Fruit fly (Drosophila melanogaster) whole organism, embryonic: ENCODE measurements around the gene Gdi.

ENCODE experiments used
- Asciz ChIP-seq: fragments of 200-800 bp; sonication (Bioruptor generic); optimal IDR thresholded peaks from 2 replicates; lab custom pipeline; 2017; ENCODE audit warnings: missing biosample characterization, mild to moderate bottlenecking, missing genetic modification characterization, missing genetic modification reagents
- Bdp1 ChIP-seq: fragments of 200-800 bp; sonication (Bioruptor generic); optimal IDR thresholded peaks from 3 replicates; lab custom pipeline; 2016; ENCODE audit warnings: missing biosample characterization, missing genetic modification characterization
- CG10462 ChIP-seq: fragments of 200-800 bp; sonication (Bioruptor generic); optimal IDR thresholded peaks from 2 replicates; lab custom pipeline; 2016; ENCODE audit warnings: missing biosample characterization, missing genetic modification characterization
- CG11456 ChIP-seq: fragments of 200-800 bp; sonication (Bioruptor generic); IDR thresholded peaks from 3 replicates; pipeline ENCODE4 v1.3.6; 2022; ENCODE audit warnings: missing biosample characterization, missing genetic modification characterization
- CG11695 ChIP-seq: fragments of 200-800 bp; sonication (Bioruptor generic); IDR thresholded peaks from 3 replicates; pipeline ENCODE4 v1.3.6; 2022; ENCODE audit warnings: missing biosample characterization, missing genetic modification characterization
- CG11696 ChIP-seq: fragments of 200-800 bp; sonication (Bioruptor generic); IDR thresholded peaks from 2 replicates; pipeline ENCODE4 v1.3.6; 2022; ENCODE audit warnings: missing biosample characterization, missing genetic modification characterization
- CG12155 ChIP-seq: fragments of 200-800 bp; sonication (Bioruptor generic); optimal IDR thresholded peaks from 3 replicates; lab custom pipeline; 2016; ENCODE audit warnings: missing biosample characterization, missing genetic modification characterization
- CG12744 ChIP-seq: fragments of 200-800 bp; sonication (Bioruptor generic); optimal IDR thresholded peaks from 2 replicates; lab custom pipeline; 2016; ENCODE audit warnings: missing biosample characterization, missing genetic modification characterization
- CG13123 ChIP-seq: fragments of 200-800 bp; sonication (Bioruptor generic); optimal IDR thresholded peaks from 2 replicates; lab custom pipeline; 2016; ENCODE audit warnings: missing biosample characterization, missing genetic modification characterization
- CG13894 ChIP-seq: fragments of 200-800 bp; sonication (Bioruptor generic); optimal IDR thresholded peaks from 3 replicates; lab custom pipeline; 2018; ENCODE audit warnings: missing biosample characterization, mild to moderate bottlenecking, missing genetic modification characterization, moderate library complexity
- CG1529 ChIP-seq: fragments of 200-800 bp; sonication (Bioruptor generic); optimal IDR thresholded peaks from 3 replicates; lab custom pipeline; 2018; ENCODE audit warnings: missing biosample characterization, missing genetic modification characterization
- CG15601 ChIP-seq: fragments of 200-800 bp; sonication (Bioruptor generic); optimal IDR thresholded peaks from 3 replicates; lab custom pipeline; 2019; ENCODE audit warnings: missing biosample characterization, mild to moderate bottlenecking, missing genetic modification characterization, moderate library complexity
- CG1647 ChIP-seq: fragments of 200-800 bp; sonication (Bioruptor generic); optimal IDR thresholded peaks from 3 replicates; lab custom pipeline; 2016; ENCODE audit warnings: missing biosample characterization, missing genetic modification characterization
- CG32532 ChIP-seq: fragments of 200-800 bp; sonication (Bioruptor generic); IDR thresholded peaks from 2 replicates; pipeline ENCODE4 v1.3.6; 2022; ENCODE audit warnings: missing biosample characterization, missing genetic modification characterization
- CG3407 ChIP-seq: fragments of 200-800 bp; sonication (Bioruptor generic); optimal IDR thresholded peaks from 2 replicates; lab custom pipeline; 2018; ENCODE audit warnings: missing biosample characterization, mild to moderate bottlenecking, missing genetic modification characterization
- CG34224 ChIP-seq: fragments of 200-800 bp; sonication (Bioruptor generic); IDR thresholded peaks from 3 replicates; pipeline ENCODE4 v1.3.6; 2022; ENCODE audit warnings: missing biosample characterization, missing genetic modification characterization; ENCODE audit not compliant: partially characterized antibody
- CG4328 ChIP-seq: fragments of 200-800 bp; sonication (Bioruptor generic); optimal IDR thresholded peaks from 3 replicates; lab custom pipeline; 2017; ENCODE audit warnings: missing biosample characterization, missing genetic modification reagents, missing genetic modification characterization
- CG5245 ChIP-seq: fragments of 200-800 bp; sonication (Bioruptor generic); optimal IDR thresholded peaks from 3 replicates; lab custom pipeline; 2016; ENCODE audit warnings: missing biosample characterization, missing genetic modification characterization
- CG6791 ChIP-seq: fragments of 200-800 bp; sonication (Bioruptor generic); IDR thresholded peaks from 3 replicates; pipeline ENCODE4 v1.3.6; 2022; ENCODE audit warnings: missing biosample characterization, missing genetic modification characterization; ENCODE audit not compliant: partially characterized antibody
- CG7745 ChIP-seq: fragments of 200-800 bp; sonication (Bioruptor generic); optimal IDR thresholded peaks from 2 replicates; lab custom pipeline; 2018; ENCODE audit warnings: missing biosample characterization, mild to moderate bottlenecking, missing genetic modification characterization, moderate library complexity
- CG9215 ChIP-seq: fragments of 200-800 bp; sonication (Bioruptor generic); IDR thresholded peaks from 2 replicates; pipeline ENCODE4 v1.3.6; 2022; ENCODE audit warnings: missing biosample characterization, missing genetic modification characterization
- CG9876 ChIP-seq: fragments of 200-800 bp; sonication (Bioruptor generic); optimal IDR thresholded peaks from 2 replicates; lab custom pipeline; 2016; ENCODE audit warnings: missing biosample characterization, missing genetic modification characterization
- CG9932 ChIP-seq: fragments of 200-800 bp; sonication (Bioruptor generic); IDR thresholded peaks from 2 replicates; pipeline ENCODE4 v1.3.6; 2022; ENCODE audit warnings: missing biosample characterization, missing genetic modification characterization
- Ets65A ChIP-seq: fragments of 200-800 bp; sonication (Bioruptor generic); peaks from one replicate; lab custom pipeline; 2016; ENCODE audit warnings: missing biosample characterization, missing genetic modification characterization
- GATAe ChIP-seq: fragments of 200-800 bp; sonication (Bioruptor generic); conservative IDR thresholded peaks from 2 replicates; pipeline ENCODE4 v1.3.6; 2022; ENCODE audit warnings: missing biosample characterization, missing genetic modification characterization
- H15 ChIP-seq: fragments of 200-800 bp; sonication (Bioruptor generic); IDR thresholded peaks from 3 replicates; pipeline ENCODE4 v1.3.6; 2022; ENCODE audit warnings: missing biosample characterization, missing genetic modification characterization
- HmgD ChIP-seq: fragments of 200-800 bp; sonication (Bioruptor generic); optimal IDR thresholded peaks from 3 replicates; lab custom pipeline; 2016; ENCODE audit warnings: missing biosample characterization, missing genetic modification characterization
- Hmx ChIP-seq: fragments of 200-800 bp; sonication (Bioruptor generic); optimal IDR thresholded peaks from 2 replicates; lab custom pipeline; 2016; ENCODE audit warnings: missing biosample characterization, missing genetic modification characterization
- MTF-1 ChIP-seq: fragments of 200-800 bp; sonication (Bioruptor generic); optimal IDR thresholded peaks from 2 replicates; lab custom pipeline; 2018; ENCODE audit warnings: missing biosample characterization, mild to moderate bottlenecking, missing genetic modification characterization, borderline replicate concordance
- Nf-YB ChIP-seq: fragments of 200-800 bp; sonication (Bioruptor generic); optimal IDR thresholded peaks from 3 replicates; lab custom pipeline; 2019; ENCODE audit warnings: missing biosample characterization, mild to moderate bottlenecking, missing genetic modification characterization, moderate library complexity
- NfI ChIP-seq: fragments of 200-800 bp; sonication (Bioruptor generic); optimal IDR thresholded peaks from 3 replicates; lab custom pipeline; 2018; ENCODE audit warnings: missing biosample characterization, mild to moderate bottlenecking, missing genetic modification characterization, moderate library complexity
- Oli ChIP-seq: fragments of 200-800 bp; sonication (Bioruptor generic); optimal IDR thresholded peaks from 2 replicates; lab custom pipeline; 2018; ENCODE audit warnings: missing biosample characterization, mild to moderate bottlenecking, missing genetic modification characterization, moderate library complexity
- Rx ChIP-seq: fragments of 200-800 bp; sonication (Bioruptor generic); IDR thresholded peaks from 2 replicates; pipeline ENCODE4 v1.3.6; 2022; ENCODE audit warnings: missing biosample characterization, missing genetic modification characterization
- Xbp1 ChIP-seq: fragments of 200-800 bp; sonication (Bioruptor generic); optimal IDR thresholded peaks from 3 replicates; lab custom pipeline; 2016; ENCODE audit warnings: missing biosample characterization, mild to moderate bottlenecking, missing genetic modification characterization
- bbx ChIP-seq: fragments of 200-800 bp; sonication (Bioruptor generic); IDR thresholded peaks from 2 replicates; pipeline ENCODE4 v1.3.6; 2022; ENCODE audit warnings: missing biosample characterization, missing genetic modification characterization; ENCODE audit not compliant: partially characterized antibody
- btn ChIP-seq: fragments of 200-800 bp; sonication (Bioruptor generic); optimal IDR thresholded peaks from 2 replicates; lab custom pipeline; 2016; ENCODE audit warnings: missing biosample characterization, missing genetic modification characterization
- caup ChIP-seq: fragments of 200-800 bp; sonication (Bioruptor generic); optimal IDR thresholded peaks from 3 replicates; lab custom pipeline; 2017; ENCODE audit warnings: missing biosample characterization, mild to moderate bottlenecking, missing genetic modification characterization, moderate library complexity; ENCODE audit not compliant: severe bottlenecking
- crc ChIP-seq: fragments of 200-800 bp; sonication (Bioruptor generic); optimal IDR thresholded peaks from 2 replicates; lab custom pipeline; 2016; ENCODE audit warnings: missing biosample characterization, missing genetic modification characterization
- dpn ChIP-seq, 2 experiments: fragments of 200-800 bp; sonication (Bioruptor generic); optimal IDR thresholded peaks; 3 replicates each; lab custom pipeline; 2016; ENCODE audit warnings: missing biosample characterization in 2 of 2, missing genetic modification characterization in 2 of 2
- gsb-n ChIP-seq: fragments of 200-800 bp; sonication (Bioruptor generic); optimal IDR thresholded peaks from 3 replicates; lab custom pipeline; 2018; ENCODE audit warnings: missing biosample characterization, mild to moderate bottlenecking, missing genetic modification characterization
- lab ChIP-seq: fragments of 200-800 bp; sonication (Bioruptor generic); optimal IDR thresholded peaks from 3 replicates; lab custom pipeline; 2017; ENCODE audit warnings: missing biosample characterization, missing genetic modification characterization, mild to moderate bottlenecking, moderate library complexity, missing genetic modification reagents
- lbe ChIP-seq: fragments of 200-800 bp; sonication (Bioruptor generic); optimal IDR thresholded peaks from 2 replicates; lab custom pipeline; 2016; ENCODE audit warnings: missing biosample characterization, mild to moderate bottlenecking, missing genetic modification characterization
- mld ChIP-seq: fragments of 200-800 bp; sonication (Bioruptor generic); IDR thresholded peaks from 3 replicates; pipeline ENCODE4 v1.3.6; 2022; ENCODE audit warnings: missing biosample characterization, missing genetic modification characterization; ENCODE audit not compliant: partially characterized antibody
- nerfin-1 ChIP-seq: fragments of 200-800 bp; sonication (Bioruptor generic); optimal IDR thresholded peaks from 3 replicates; lab custom pipeline; 2019; ENCODE audit warnings: missing biosample characterization, mild to moderate bottlenecking, missing genetic modification characterization, moderate library complexity
- oc ChIP-seq: fragments of 200-800 bp; sonication (Bioruptor generic); optimal IDR thresholded peaks from 2 replicates; lab custom pipeline; 2018; ENCODE audit warnings: missing biosample characterization, mild to moderate bottlenecking, missing genetic modification characterization, moderate library complexity
- pros ChIP-seq: fragments of 200-800 bp; sonication (Bioruptor generic); optimal IDR thresholded peaks from 3 replicates; lab custom pipeline; 2019; ENCODE audit warnings: missing biosample characterization, mild to moderate bottlenecking, missing genetic modification characterization, moderate library complexity
- sens ChIP-seq: fragments of 200-800 bp; sonication (Bioruptor generic); peaks from one replicate; lab custom pipeline; 2016; ENCODE audit warnings: missing biosample characterization, missing genetic modification characterization
- sim ChIP-seq: fragments of 200-800 bp; sonication (Bioruptor generic); IDR thresholded peaks from 2 replicates; pipeline ENCODE4 v1.3.6; 2022; ENCODE audit warnings: missing biosample characterization, missing genetic modification characterization
- tx ChIP-seq: fragments of 200-800 bp; sonication (Bioruptor generic); optimal IDR thresholded peaks from 2 replicates; lab custom pipeline; 2016; ENCODE audit warnings: missing biosample characterization, missing genetic modification characterization
- unc-4 ChIP-seq: fragments of 200-800 bp; sonication (Bioruptor generic); IDR thresholded peaks from 2 replicates; pipeline ENCODE4 v1.3.6; 2022; ENCODE audit warnings: missing biosample characterization, missing genetic modification characterization; ENCODE audit not compliant: partially characterized antibody
- wdn ChIP-seq: fragments of 200-800 bp; sonication (Bioruptor generic); IDR thresholded peaks from 2 replicates; pipeline ENCODE4 v1.3.6; 2022; ENCODE audit warnings: missing biosample characterization, missing genetic modification characterization
- zfh2 ChIP-seq: fragments of 200-800 bp; sonication (Bioruptor generic); optimal IDR thresholded peaks from 2 replicates; lab custom pipeline; 2016; ENCODE audit warnings: missing biosample characterization, missing genetic modification characterization

The Gdi gene

DNA sequence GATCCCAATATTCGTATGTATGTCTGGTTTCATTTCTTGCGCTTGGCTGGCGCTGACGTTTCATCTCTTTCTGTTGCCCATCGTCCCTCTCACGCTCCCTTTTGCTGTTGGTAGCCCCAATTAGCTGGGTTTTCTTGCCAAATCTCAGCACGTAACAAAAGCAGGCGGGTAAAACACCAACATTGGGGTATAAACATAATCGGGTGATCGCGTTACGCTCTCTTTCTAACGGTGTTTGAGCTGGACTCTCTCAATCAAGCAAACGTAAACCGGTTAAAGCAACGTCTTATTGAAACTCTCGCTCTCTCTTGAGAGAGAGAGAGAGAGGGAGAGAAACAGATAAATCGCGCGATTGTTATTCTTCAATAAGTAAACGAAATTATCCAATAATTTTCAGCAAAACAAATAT is 28.1 kb upstream of the Gdi start (continued):
- no peak for TF ChIP-seq Rx (GFP tag; lab: Robert Waterston, UW)
- TF ChIP-seq unc-4 (GFP tag; lab: Robert Waterston, UW): no peak
- no peak for TF ChIP-seq lbe
- peak; percentile 55 for TF ChIP-seq oc (tag; lab: Kevin White, UChicago)
- no peak for TF ChIP-seq CG15601 (tag; lab: Kevin White, UChicago)
- TF ChIP-seq CG1647 (GFP tag; lab: Kevin White, UChicago): no peak
- no peak for TF ChIP-seq CG9215 (GFP tag; lab: Robert Waterston, UW)
- no peak for TF ChIP-seq CG12155 (GFP tag; lab: Kevin White, UChicago)
- no peak for TF ChIP-seq CG10462 (GFP tag; lab: Kevin White, UChicago)
- TF ChIP-seq wdn (GFP tag; lab: Robert Waterston, UW): no peak
- TF ChIP-seq CG11456 (GFP tag; lab: Robert Waterston, UW): no peak
- TF ChIP-seq CG13123 (GFP tag; lab: Kevin White, UChicago): no peak
- TF ChIP-seq H15 (GFP tag; lab: Robert Waterston, UW): no peak
- TF ChIP-seq Nf-YB (GFP tag; lab: Kevin White, UChicago): no peak
- no peak for TF ChIP-seq Bdp1
- TF ChIP-seq pros (GFP tag; lab: Kevin White, UChicago): peak; percentile 69
- no peak for TF ChIP-seq Xbp1 (GFP tag; lab: Kevin White, UChicago)
- TF ChIP-seq HmgD (GFP tag; lab: Kevin White, UChicago): no peak
- no peak for TF ChIP-seq tx (GFP tag; lab: Kevin White, UChicago)
- TF ChIP-seq GATAe (GFP tag; lab: Robert Waterston, UW): no peak
- no peak for TF ChIP-seq CG9876 (GFP tag; lab: Kevin White, UChicago)
- TF ChIP-seq CG13894 (tag; lab: Kevin White, UChicago): no peak
- TF ChIP-seq Oli (tag; lab: Kevin White, UChicago): no peak
- TF ChIP-seq Hmx (GFP tag; lab: Kevin White, UChicago): no peak
- no peak for TF ChIP-seq Ets65A (GFP tag; lab: Kevin White, UChicago)
- no peak for TF ChIP-seq btn (GFP tag; lab: Kevin White, UChicago)
- TF ChIP-seq CG1529 (GFP tag; lab: Kevin White, UChicago): no peak
- TF ChIP-seq mld (GFP tag; lab: Robert Waterston, UW): no peak
- no peak for TF ChIP-seq CG5245 (GFP tag; lab: Kevin White, UChicago)
- no peak for TF ChIP-seq CG32532 (GFP tag; lab: Robert Waterston, UW)
- TF ChIP-seq caup: no peak
- no peak for TF ChIP-seq Asciz (GFP tag; lab: Kevin White, UChicago)
- no peak for TF ChIP-seq CG3407 (GFP tag; lab: Kevin White, UChicago)
- TF ChIP-seq CG4328: no peak
- TF ChIP-seq zfh2 (GFP tag; lab: Kevin White, UChicago): no peak
- no peak for TF ChIP-seq CG6791 (GFP tag; lab: Robert Waterston, UW)
- TF ChIP-seq sim: no peak
- TF ChIP-seq CG34224: peak; percentile 32; the same call in 2 of the 3 replicates
- no peak for TF ChIP-seq CG12744
- no peak for TF ChIP-seq nerfin-1 (tag; lab: Kevin White, UChicago)
- no peak for TF ChIP-seq bbx
- no peak for TF ChIP-seq crc (GFP tag; lab: Kevin White, UChicago)
- TF ChIP-seq sens (GFP tag; lab: Kevin White, UChicago): peak; percentile 65
- TF ChIP-seq CG9932: no peak
- no peak for TF ChIP-seq lab (GFP tag; lab: Kevin White, UChicago)
- peak; percentile 53 for TF ChIP-seq CG7745 (tag; lab: Kevin White, UChicago)
- TF ChIP-seq CG11695: no peak
- no peak for TF ChIP-seq dpn (GFP tag; optimal IDR thresholded peaks at IDR 0.05; lab: Kevin White, UChicago)
- no peak for TF ChIP-seq MTF-1 (GFP tag; lab: Kevin White, UChicago)
- no peak for TF ChIP-seq CG11696
- TF ChIP-seq NfI (GFP tag; lab: Kevin White, UChicago): no peak
- TF ChIP-seq gsb-n: no peak
